Worm (Caenorhabditis elegans) whole organism, late embryonic: ENCODE data around the gene F44G4.5.

ENCODE experiments used
- C08G9.2 ChIP-seq: sonication (generic microtip); optimal IDR thresholded peaks from 2 replicates; lab custom pipeline; 2016; ENCODE audit warnings: mild to moderate bottlenecking, missing genetic modification characterization, moderate library complexity, missing compliant biosample characterization
- F13H6.1 ChIP-seq: sonication (generic microtip); optimal IDR thresholded peaks from 2 replicates; lab custom pipeline; 2016; ENCODE audit warnings: missing genetic modification characterization, missing compliant biosample characterization
- K02D7.2 ChIP-seq: sonication (generic microtip); optimal IDR thresholded peaks from 2 replicates; lab custom pipeline; 2017; ENCODE audit warnings: mild to moderate bottlenecking, missing genetic modification characterization, missing compliant biosample characterization
- T23F11.4 ChIP-seq: fragments of 200-800 bp; sonication (Bioruptor generic); optimal IDR thresholded peaks from 2 replicates; lab custom pipeline; 2018; ENCODE audit warnings: mild to moderate bottlenecking, missing genetic modification characterization, missing compliant biosample characterization
- Y22D7AL.16 ChIP-seq: sonication (generic microtip); optimal IDR thresholded peaks from 2 replicates; lab custom pipeline; 2016; ENCODE audit warnings: missing genetic modification characterization, missing compliant biosample characterization
- ceh-14 ChIP-seq: sonication (generic microtip); optimal IDR thresholded peaks from 2 replicates; lab custom pipeline; 2016; ENCODE audit warnings: missing genotype, missing genetic modification characterization, missing compliant biosample characterization
- ceh-18 ChIP-seq: sonication (generic microtip); optimal IDR thresholded peaks from 2 replicates; lab custom pipeline; 2016; ENCODE audit warnings: missing genetic modification characterization, missing compliant biosample characterization
- ceh-22 ChIP-seq: sonication (generic microtip); optimal IDR thresholded peaks from 2 replicates; lab custom pipeline; 2017; ENCODE audit warnings: missing biosample characterization, missing genetic modification characterization
- ceh-31 ChIP-seq: sonication (generic microtip); optimal IDR thresholded peaks from 2 replicates; lab custom pipeline; 2016; ENCODE audit warnings: missing genetic modification characterization, missing compliant biosample characterization
- ceh-45 ChIP-seq: fragments of 200-800 bp; sonication (Bioruptor generic); IDR thresholded peaks from 2 replicates; pipeline ENCODE4 v1.3.6; 2022; ENCODE audit warnings: missing genetic modification reagents, missing genetic modification characterization, missing compliant biosample characterization
- ceh-6 ChIP-seq: fragments of 200-800 bp; sonication (Bioruptor generic); optimal IDR thresholded peaks from 2 replicates; lab custom pipeline; 2018; ENCODE audit warnings: mild to moderate bottlenecking, missing genetic modification characterization, missing compliant biosample characterization
- fkh-10 ChIP-seq: fragments of 150-350 bp; optimal IDR thresholded peaks from 2 replicates; lab custom pipeline; 2014; ENCODE audit warnings: missing biosample characterization, missing genetic modification reagents, missing genetic modification characterization
- hlh-15 ChIP-seq: sonication (generic microtip); optimal IDR thresholded peaks from 2 replicates; lab custom pipeline; 2016; ENCODE audit warnings: missing genetic modification characterization, missing compliant biosample characterization
- hlh-30 ChIP-seq: sonication (generic microtip); optimal IDR thresholded peaks from 2 replicates; lab custom pipeline; 2017; ENCODE audit warnings: antibody characterized with exemption, missing genetic modification characterization, missing compliant biosample characterization; ENCODE audit not compliant: insufficient read depth
- lim-6 ChIP-seq: sonication (generic microtip); optimal IDR thresholded peaks from 2 replicates; lab custom pipeline; 2016; ENCODE audit warnings: missing genetic modification characterization, missing compliant biosample characterization
- lin-11 ChIP-seq: fragments of 200-800 bp; sonication (Bioruptor generic); optimal IDR thresholded peaks from 2 replicates; lab custom pipeline; 2018; ENCODE audit warnings: mild to moderate bottlenecking, missing genetic modification characterization, missing compliant biosample characterization
- madf-2 ChIP-seq: sonication (generic microtip); optimal IDR thresholded peaks from 2 replicates; lab custom pipeline; 2017; ENCODE audit warnings: missing genetic modification characterization, missing compliant biosample characterization
- mec-3 ChIP-seq: sonication (generic microtip); optimal IDR thresholded peaks from 2 replicates; lab custom pipeline; 2016; ENCODE audit warnings: borderline replicate concordance, missing genetic modification characterization, missing compliant biosample characterization
- npax-4 ChIP-seq: sonication (generic microtip); optimal IDR thresholded peaks from 2 replicates; lab custom pipeline; 2016; ENCODE audit warnings: missing genetic modification characterization, missing compliant biosample characterization
- pat-9 ChIP-seq: fragments of 200-800 bp; sonication (Bioruptor generic); optimal IDR thresholded peaks from 2 replicates; lab custom pipeline; 2018; ENCODE audit warnings: mild to moderate bottlenecking, missing genetic modification characterization, moderate library complexity, missing compliant biosample characterization
- pax-1 ChIP-seq: fragments of 150-350 bp; optimal IDR thresholded peaks from 2 replicates; lab custom pipeline; 2014; ENCODE audit warnings: missing biosample characterization, missing genetic modification characterization
- pha-2 ChIP-seq: sonication (generic microtip); optimal IDR thresholded peaks from 2 replicates; lab custom pipeline; 2017; ENCODE audit warnings: mild to moderate bottlenecking, missing genetic modification characterization, missing compliant biosample characterization
- pros-1 ChIP-seq: fragments of 150-350 bp; optimal IDR thresholded peaks from 2 replicates; lab custom pipeline; 2014; ENCODE audit warnings: missing biosample characterization, missing genetic modification reagents, missing genetic modification characterization
- tbx-2 ChIP-seq: sonication (generic microtip); optimal IDR thresholded peaks from 2 replicates; lab custom pipeline; 2016; ENCODE audit warnings: missing genetic modification characterization, missing compliant biosample characterization
- unc-42 ChIP-seq: sonication (generic microtip); optimal IDR thresholded peaks from 2 replicates; lab custom pipeline; 2016; ENCODE audit warnings: missing genotype, missing genetic modification characterization, missing compliant biosample characterization
- unc-55 ChIP-seq: sonication (generic microtip); optimal IDR thresholded peaks from 2 replicates; lab custom pipeline; 2017; ENCODE audit warnings: missing biosample characterization, missing genetic modification reagents, missing genetic modification characterization
- zip-5 ChIP-seq: sonication (generic microtip); optimal IDR thresholded peaks from 2 replicates; lab custom pipeline; 2016; ENCODE audit warnings: missing genetic modification characterization, missing compliant biosample characterization

Gene F44G4.5

DNA sequence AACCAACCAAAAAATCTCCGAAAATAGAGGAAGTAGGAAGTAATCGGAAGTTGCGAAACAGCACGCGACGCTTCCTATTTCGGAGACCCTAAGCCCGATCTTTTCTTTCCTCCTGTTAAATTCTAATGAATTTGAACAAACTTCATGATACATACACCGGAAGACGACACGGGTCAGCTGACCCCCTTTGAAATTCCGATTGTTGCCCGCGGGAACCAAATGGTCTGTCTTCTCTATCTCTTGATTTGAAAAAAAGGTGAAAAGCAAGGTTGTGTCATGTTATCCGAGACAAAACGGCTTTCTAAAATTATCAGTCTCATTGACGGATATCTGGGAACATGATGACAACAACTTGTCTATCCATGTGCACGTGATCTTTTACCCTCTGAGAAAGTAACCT is 41.1 kb downstream of the F44G4.5 start:
- TF ChIP-seq ceh-18 (peak; percentile 16), T23F11.4 (GFP tag; lab: Kevin White, UChicago) (no peak), Y22D7AL.16 (tag; lab: Kevin White, UChicago) (no peak), F13H6.1 (no peak), lin-11 (tag; lab: Kevin White, UChicago) (no peak), unc-55 (GFP tag; lab: Kevin White, UChicago) (peak; percentile 66), pha-2 (no peak), madf-2 (tag; lab: Kevin White, UChicago) (no peak), ceh-6 (no peak), tbx-2 (no peak), ceh-31 (no peak)

DNA sequence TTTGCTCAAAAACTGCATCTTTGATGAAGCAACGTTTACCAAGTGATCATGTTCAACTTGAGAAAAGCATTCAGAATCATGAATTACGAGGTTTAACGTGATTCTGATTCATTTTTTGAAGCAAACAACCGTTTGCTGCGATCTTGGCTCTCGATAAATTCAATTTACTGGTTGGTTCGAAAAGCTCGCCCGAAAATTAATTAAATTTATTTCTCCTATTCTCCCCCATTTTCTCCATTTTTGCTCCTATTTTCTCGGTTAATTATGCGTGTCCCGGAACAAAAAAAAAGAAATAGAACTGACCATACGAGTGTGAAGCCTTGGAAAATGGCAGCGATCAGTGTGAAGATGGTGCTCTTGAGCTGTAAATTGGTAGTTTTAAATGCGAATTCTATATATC is 43.3 kb downstream of the F44G4.5 start:
- TF ChIP-seq Y22D7AL.16 (tag; lab: Kevin White, UChicago): no peak
- TF ChIP-seq zip-5 (tag; lab: Kevin White, UChicago): no peak
- TF ChIP-seq lim-6 (tag; lab: Kevin White, UChicago): no peak
- TF ChIP-seq pros-1 (tag; lab: Kevin White, UChicago): no peak
- TF ChIP-seq C08G9.2: no peak
- peak; percentile 95 for TF ChIP-seq unc-42 (tag; lab: Kevin White, UChicago)
- peak; percentile 9 for TF ChIP-seq ceh-14 (tag; lab: Kevin White, UChicago)
- TF ChIP-seq hlh-30 (tag; lab: Kevin White, UChicago): no peak
- no peak for TF ChIP-seq hlh-15 (tag; lab: Kevin White, UChicago)

DNA sequence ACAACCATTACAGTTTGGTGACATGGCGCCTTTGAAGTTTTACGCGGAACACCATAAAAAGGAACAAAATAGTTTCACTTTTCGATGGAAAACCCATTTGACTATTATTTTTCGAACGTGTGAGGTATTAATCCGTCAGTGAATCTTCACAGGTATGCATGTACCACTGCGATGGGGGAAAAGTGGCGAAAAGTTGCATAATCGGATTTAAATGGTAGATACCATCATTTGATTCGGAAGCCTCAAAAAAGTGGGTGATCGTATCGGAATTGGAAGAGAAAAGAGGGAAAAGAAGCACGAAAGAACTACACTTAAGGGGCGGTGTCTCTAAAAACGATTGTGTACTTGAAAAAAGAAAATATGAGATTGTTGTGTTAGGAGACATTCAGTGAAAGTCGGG is 46.5 kb downstream of the F44G4.5 start:
- TF ChIP-seq mec-3 (tag; lab: Kevin White, UChicago) (no peak), K02D7.2 (tag; lab: Kevin White, UChicago) (no peak), pat-9 (tag; lab: Kevin White, UChicago) (no peak), ceh-22 (no peak), fkh-10 (GFP tag; lab: Kevin White, UChicago) (no peak)

DNA sequence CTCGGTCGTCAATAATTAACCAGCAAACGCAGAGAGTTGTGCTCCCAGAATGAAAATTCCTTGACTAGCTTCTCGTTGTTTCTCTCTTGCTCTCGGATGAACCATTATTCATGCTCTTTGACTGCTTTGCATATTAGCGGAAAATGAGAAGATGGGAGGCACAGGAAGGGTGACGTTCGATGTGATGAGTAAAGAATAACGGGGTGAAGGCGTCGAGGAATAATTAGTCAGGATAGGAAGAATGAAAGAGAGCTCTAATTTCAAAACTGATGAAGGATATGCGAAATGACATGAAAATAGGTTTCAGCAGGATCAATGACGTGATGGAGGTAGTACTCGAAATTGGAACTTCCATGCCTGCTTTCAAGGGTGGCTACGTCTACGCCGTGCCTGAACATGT is 49.0 kb downstream of the F44G4.5 start:
- TF ChIP-seq ceh-31 (peak; percentile 43), npax-4 (tag; lab: Kevin White, UChicago) (no peak), ceh-14 (tag; lab: Kevin White, UChicago) (peak; percentile 27), F13H6.1 (no peak), pax-1 (tag; lab: Kevin White, UChicago) (no peak), ceh-45 (GFP tag; lab: Robert Waterston, UW) (no peak)
- TF ChIP-seq, all 69 proteins: peak for 2
